Worm (Caenorhabditis elegans) whole organism, midembryonic: ENCODE data around the gene K02A6.3.

Experiments
- T22C8.4 ChIP-seq: fragments of 200-800 bp; sonication (Bioruptor generic); IDR thresholded peaks from 2 replicates; pipeline ENCODE4 v1.3.6; 2022; ENCODE audit warnings: missing genetic modification characterization, missing compliant biosample characterization
- cog-1 ChIP-seq: sonication (generic microtip); optimal IDR thresholded peaks from 2 replicates; lab custom pipeline; 2016; ENCODE audit warnings: missing genetic modification characterization, missing compliant biosample characterization
- flt-1 ChIP-seq: fragments of 200-800 bp; sonication (Bioruptor generic); IDR thresholded peaks from 2 replicates; pipeline ENCODE4 v1.3.6; 2022; ENCODE audit warnings: missing genetic modification characterization, missing compliant biosample characterization
- klf-2 ChIP-seq: fragments of 200-800 bp; sonication (Bioruptor generic); conservative IDR thresholded peaks from 2 replicates; pipeline ENCODE4 v1.3.6; 2022; ENCODE audit warnings: missing genetic modification reagents, missing genetic modification characterization, missing compliant biosample characterization
- med-1 ChIP-seq: sonication (generic microtip); optimal IDR thresholded peaks from 2 replicates; lab custom pipeline; 2017; ENCODE audit warnings: missing genetic modification characterization, mild to moderate bottlenecking, missing compliant biosample characterization, antibody characterized with exemption, missing genetic modification reagents; ENCODE audit not compliant: insufficient read depth
- ref-1 ChIP-seq: fragments of 200-800 bp; sonication (Bioruptor generic); conservative IDR thresholded peaks from 2 replicates; pipeline ENCODE4 v1.3.6; 2022; ENCODE audit warnings: missing genetic modification reagents, missing genetic modification characterization, missing compliant biosample characterization
- tab-1 ChIP-seq: fragments of 200-800 bp; sonication (Bioruptor generic); IDR thresholded peaks from 2 replicates; pipeline ENCODE4 v1.3.6; 2022; ENCODE audit warnings: missing genetic modification characterization, missing compliant biosample characterization
- ztf-23 ChIP-seq: fragments of 200-800 bp; sonication (Bioruptor generic); IDR thresholded peaks from 2 replicates; pipeline ENCODE4 v1.3.6; 2022; ENCODE audit warnings: missing genetic modification reagents, missing genetic modification characterization, missing compliant biosample characterization
- ztf-29 ChIP-seq: fragments of 200-800 bp; sonication (Bioruptor generic); IDR thresholded peaks from 2 replicates; pipeline ENCODE4 v1.3.6; 2022; ENCODE audit warnings: missing genetic modification reagents, missing genetic modification characterization, missing compliant biosample characterization

The K02A6.3 gene

DNA sequence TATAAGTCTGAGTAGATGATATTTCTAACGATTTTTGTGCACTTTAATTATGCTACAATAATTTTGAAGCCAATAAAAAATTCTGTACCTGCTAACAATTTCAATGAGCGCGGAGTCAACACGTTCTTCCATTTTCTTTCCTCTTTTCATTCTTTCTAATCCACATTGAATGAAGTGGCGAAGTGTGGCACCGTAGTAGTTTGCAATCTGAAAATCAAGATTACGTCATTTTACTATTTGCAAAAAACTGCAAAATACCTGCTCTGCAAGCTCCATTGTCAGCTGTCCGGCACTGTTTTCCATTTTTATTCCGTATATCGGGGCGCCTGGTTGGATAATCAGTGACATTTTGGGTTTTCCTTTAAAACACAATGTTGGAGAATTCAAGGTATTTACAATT is 2.5 kb downstream of the K02A6.3 start:
- TF ChIP-seq ref-1 (GFP tag; lab: Robert Waterston, UW) (no peak), med-1 (GFP tag; lab: Kevin White, UChicago) (no peak), tab-1 (no peak), T22C8.4 (GFP tag; lab: Robert Waterston, UW) (no peak), flt-1 (GFP tag; lab: Robert Waterston, UW) (no peak), cog-1 (tag; lab: Kevin White, UChicago) (no peak), ztf-29 (no peak), klf-2 (GFP tag; lab: Robert Waterston, UW) (no peak), ztf-23 (GFP tag; lab: Robert Waterston, UW) (no peak)

DNA sequence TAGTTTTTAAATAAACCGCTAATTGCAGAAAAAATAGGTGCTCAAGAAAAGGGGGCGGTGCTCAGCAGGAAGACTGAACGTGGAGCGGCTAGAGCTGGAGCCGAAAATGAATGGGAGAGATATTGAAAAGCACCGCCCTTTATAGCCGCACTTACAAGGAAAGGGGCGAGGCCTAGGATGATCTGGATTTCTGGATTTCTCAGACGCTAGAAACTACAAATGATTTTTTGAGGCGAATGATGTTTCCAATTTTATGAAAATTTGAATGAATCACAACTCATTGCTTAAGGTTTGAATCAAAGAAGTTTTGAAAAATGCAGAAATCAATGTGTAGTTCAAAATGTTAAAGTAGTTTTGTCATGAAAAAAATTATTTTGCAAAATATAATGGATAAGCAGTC is 6.8 kb downstream of the K02A6.3 start, which contains the start of gene K02A6.2:
Gene K02A6.2 (minus strand): TSS at position 101 of the 400 bp plus-strand sequence.
- TF ChIP-seq flt-1 (GFP tag; lab: Robert Waterston, UW) (no peak), ref-1 (GFP tag; lab: Robert Waterston, UW) (no peak), cog-1 (tag; lab: Kevin White, UChicago) (no peak), med-1 (GFP tag; lab: Kevin White, UChicago) (no peak), ztf-23 (GFP tag; lab: Robert Waterston, UW) (no peak), klf-2 (GFP tag; lab: Robert Waterston, UW) (no peak), T22C8.4 (GFP tag; lab: Robert Waterston, UW) (no peak), ztf-29 (no peak), tab-1 (no peak)

DNA sequence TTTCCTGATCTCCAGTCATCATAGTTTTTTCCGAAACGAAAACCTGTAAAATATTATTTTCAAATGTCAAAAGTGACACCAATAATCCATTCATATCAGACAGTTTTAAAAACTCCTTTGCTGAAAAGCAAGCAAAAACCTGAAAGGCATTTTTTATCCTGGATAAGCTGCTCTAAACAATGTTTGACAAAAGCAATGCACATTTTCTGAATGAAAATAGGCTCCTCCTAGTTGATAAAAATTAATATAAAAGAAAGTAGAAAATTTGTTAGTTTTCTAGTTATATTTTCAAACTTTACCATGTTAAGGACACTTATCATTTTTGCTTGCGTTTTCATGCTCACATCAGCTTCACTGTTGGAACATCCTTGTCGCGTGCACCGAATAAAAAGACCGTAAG is 12.3 kb downstream of the K02A6.3 start, which contains the start of gene K02A6.1:
Gene K02A6.1 (plus strand): TSS at position 301 of the 400 bp plus-strand sequence.
- no peak for TF ChIP-seq ztf-29
- no peak for TF ChIP-seq cog-1 (tag; lab: Kevin White, UChicago)
- TF ChIP-seq ztf-23 (GFP tag; lab: Robert Waterston, UW) = no peak
- TF ChIP-seq med-1 (GFP tag; lab: Kevin White, UChicago) = no peak
- TF ChIP-seq klf-2 (GFP tag; lab: Robert Waterston, UW) = no peak
- TF ChIP-seq flt-1 (GFP tag; lab: Robert Waterston, UW) = no peak
- no peak for TF ChIP-seq tab-1
- TF ChIP-seq ref-1 (GFP tag; lab: Robert Waterston, UW) = no peak
- no peak for TF ChIP-seq T22C8.4 (GFP tag; lab: Robert Waterston, UW)

DNA sequence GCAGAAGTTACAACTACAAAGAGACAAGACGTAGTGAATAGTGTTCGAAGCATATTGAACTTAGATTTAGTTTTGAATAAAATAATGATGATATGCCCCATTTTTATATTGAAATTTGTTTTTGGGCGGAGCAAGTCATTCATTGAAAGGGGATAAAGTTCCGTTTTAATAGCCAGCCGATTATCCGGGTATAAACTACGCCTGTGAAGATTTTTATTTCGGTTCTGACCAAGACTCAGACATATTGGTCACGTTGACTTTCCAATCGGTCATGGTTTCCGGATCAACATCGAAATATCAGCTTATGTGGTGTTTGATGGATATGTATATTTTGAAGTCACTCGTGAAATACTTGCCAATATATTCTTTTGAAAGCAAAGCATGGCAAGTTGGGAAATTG is 13.1 kb downstream of the K02A6.3 start, which contains the start of gene K02A6.4:
Gene K02A6.4 (minus strand): TSS at position 101 of the 400 bp plus-strand sequence.
- TF ChIP-seq klf-2 (GFP tag; lab: Robert Waterston, UW) (no peak), ztf-23 (GFP tag; lab: Robert Waterston, UW) (no peak), flt-1 (GFP tag; lab: Robert Waterston, UW) (no peak), med-1 (GFP tag; lab: Kevin White, UChicago) (no peak), ztf-29 (no peak), tab-1 (no peak), T22C8.4 (GFP tag; lab: Robert Waterston, UW) (no peak), ref-1 (GFP tag; lab: Robert Waterston, UW) (no peak), cog-1 (tag; lab: Kevin White, UChicago) (no peak)

DNA sequence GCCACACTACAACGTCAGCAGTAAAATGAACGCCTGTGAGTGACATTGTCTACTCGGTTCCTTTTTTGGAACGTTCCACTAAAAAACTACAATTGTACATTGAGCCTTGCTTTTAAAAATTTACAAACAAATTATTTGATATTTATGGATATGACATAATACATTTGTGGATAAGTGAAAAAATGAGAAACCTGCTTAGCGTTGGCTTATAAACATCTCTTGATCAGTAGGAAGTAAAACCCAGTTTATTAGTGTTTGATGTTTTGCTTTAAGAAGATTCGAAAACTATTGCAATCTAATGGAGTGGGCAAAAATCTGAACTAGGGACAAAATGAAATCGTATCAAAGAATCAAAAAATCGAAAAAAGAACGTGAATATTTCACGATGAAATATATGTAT is 14.8 kb downstream of the K02A6.3 start:
- TF ChIP-seq ztf-23 (GFP tag; lab: Robert Waterston, UW) (no peak), ref-1 (GFP tag; lab: Robert Waterston, UW) (no peak), T22C8.4 (GFP tag; lab: Robert Waterston, UW) (no peak), flt-1 (GFP tag; lab: Robert Waterston, UW) (no peak), tab-1 (no peak), cog-1 (tag; lab: Kevin White, UChicago) (no peak), med-1 (GFP tag; lab: Kevin White, UChicago) (no peak), ztf-29 (no peak), klf-2 (GFP tag; lab: Robert Waterston, UW) (no peak)

DNA sequence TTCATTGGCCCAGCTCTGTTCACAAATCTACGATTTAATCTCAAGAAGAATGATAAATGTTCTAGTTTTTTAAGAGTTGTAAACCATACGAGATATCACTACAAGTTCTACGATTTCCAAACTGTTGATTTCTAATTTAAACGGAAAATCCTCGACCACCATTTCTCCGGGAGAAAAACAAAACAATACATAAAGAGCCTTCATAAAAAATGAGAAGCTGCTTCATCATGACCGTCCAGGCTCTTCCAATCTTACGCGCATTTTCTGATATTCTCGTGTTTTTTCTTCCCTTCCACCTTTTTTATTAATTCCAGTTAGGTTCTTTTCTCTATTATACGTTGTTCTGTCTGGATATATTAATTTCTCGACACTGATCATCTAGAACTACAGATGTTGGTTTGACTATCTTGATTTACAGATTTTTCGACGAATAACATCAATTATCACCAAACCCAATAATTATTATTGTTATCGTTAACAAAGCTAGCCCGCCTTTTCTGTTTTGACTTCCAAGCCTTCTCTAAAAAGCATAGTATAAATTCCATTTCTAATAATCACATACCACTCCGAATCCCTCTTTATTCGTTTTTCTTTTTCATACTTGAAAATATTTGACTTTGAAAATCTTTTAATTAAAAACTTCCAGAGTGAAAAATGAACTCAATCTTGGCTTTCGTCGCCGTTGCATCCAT is 17.2 kb downstream of the K02A6.3 start, which contains the start of gene C47D2.1:
Gene C47D2.1 (plus strand): TSS at position 642 of the 692 bp plus-strand sequence.
- no peak for TF ChIP-seq ztf-29
- TF ChIP-seq cog-1 (tag; lab: Kevin White, UChicago) = no peak
- no peak for TF ChIP-seq T22C8.4 (GFP tag; lab: Robert Waterston, UW)
- no peak for TF ChIP-seq ztf-23 (GFP tag; lab: Robert Waterston, UW)
- TF ChIP-seq flt-1 (GFP tag; lab: Robert Waterston, UW) = no peak
- no peak for TF ChIP-seq ref-1 (GFP tag; lab: Robert Waterston, UW)
- no peak for TF ChIP-seq klf-2 (GFP tag; lab: Robert Waterston, UW)
- TF ChIP-seq med-1 (GFP tag; lab: Kevin White, UChicago) = no peak
- no peak for TF ChIP-seq tab-1

DNA sequence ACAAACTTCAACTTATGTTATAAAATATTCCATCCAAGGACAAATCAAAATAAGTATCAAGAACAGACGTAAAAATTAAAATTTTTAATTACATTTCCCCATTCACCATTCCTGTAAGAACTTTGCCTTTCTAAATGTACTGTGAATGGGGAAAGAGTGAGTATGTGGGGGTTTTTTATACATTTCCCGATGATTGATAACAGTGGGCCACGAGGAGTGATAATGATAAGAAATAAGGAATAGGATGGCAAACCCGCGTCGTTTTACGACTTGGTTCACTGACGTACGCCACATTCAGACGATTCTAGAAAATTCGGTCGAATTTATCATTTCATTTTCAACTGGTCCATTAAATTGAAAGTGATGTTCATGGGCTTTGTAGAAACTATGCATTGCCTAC is 20.7 kb downstream of the K02A6.3 start, which contains the start of gene cdd-1:
Gene cdd-1 (minus strand): TSS at position 151 of the 400 bp plus-strand sequence.
- TF ChIP-seq ref-1 (GFP tag; lab: Robert Waterston, UW) (no peak), T22C8.4 (GFP tag; lab: Robert Waterston, UW) (no peak), cog-1 (tag; lab: Kevin White, UChicago) (no peak), ztf-29 (no peak), tab-1 (no peak), ztf-23 (GFP tag; lab: Robert Waterston, UW) (no peak), klf-2 (GFP tag; lab: Robert Waterston, UW) (no peak), flt-1 (GFP tag; lab: Robert Waterston, UW) (no peak), med-1 (GFP tag; lab: Kevin White, UChicago) (no peak)

DNA sequence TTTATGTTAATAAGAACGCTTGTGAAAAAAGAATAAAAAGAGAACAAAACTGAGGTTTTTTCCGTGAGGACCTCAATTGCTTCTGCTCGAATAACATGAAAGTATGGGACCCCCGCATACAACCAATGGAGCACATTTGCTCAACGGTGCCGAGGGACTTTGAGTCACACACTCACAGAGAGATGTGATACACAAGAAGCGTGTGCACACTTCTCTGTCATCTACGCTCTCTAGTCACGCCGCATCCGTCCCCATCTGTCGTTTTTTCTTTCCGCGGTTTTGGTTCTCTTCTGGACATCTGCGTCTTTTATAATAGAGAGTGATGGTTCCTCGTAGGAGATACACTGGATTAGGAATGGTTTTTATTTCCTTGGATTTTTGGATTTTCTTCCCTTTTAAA is 25.8 kb downstream of the K02A6.3 start:
- TF ChIP-seq flt-1 (GFP tag; lab: Robert Waterston, UW) (no peak), tab-1 (no peak), T22C8.4 (GFP tag; lab: Robert Waterston, UW) (no peak)

DNA sequence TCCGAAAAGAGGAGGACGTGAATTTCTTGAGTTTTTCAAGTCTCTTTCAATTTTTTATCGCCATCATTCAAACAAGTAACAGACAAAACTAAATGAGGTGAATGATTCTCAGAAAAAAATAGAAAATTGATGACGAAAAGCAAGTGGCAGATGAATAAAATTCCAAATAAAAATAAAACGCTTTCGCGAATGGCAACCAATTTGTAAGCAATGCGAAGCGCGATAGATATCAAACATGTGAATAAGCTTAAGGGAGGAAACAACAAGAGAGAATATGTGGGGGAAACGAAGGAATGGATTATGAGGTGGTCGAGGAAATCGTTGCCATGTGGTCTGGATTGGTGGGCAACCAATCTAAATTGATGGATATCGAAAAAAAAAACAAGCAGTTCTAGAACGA is 27.3 kb downstream of the K02A6.3 start:
- TF ChIP-seq flt-1 (GFP tag; lab: Robert Waterston, UW) (no peak), ref-1 (GFP tag; lab: Robert Waterston, UW) (no peak), cog-1 (tag; lab: Kevin White, UChicago) (no peak), klf-2 (GFP tag; lab: Robert Waterston, UW) (no peak), med-1 (GFP tag; lab: Kevin White, UChicago) (no peak)
